Fruit fly (Drosophila melanogaster): ENCODE data around the gene CG13073.

The CG13073 gene

DNA sequence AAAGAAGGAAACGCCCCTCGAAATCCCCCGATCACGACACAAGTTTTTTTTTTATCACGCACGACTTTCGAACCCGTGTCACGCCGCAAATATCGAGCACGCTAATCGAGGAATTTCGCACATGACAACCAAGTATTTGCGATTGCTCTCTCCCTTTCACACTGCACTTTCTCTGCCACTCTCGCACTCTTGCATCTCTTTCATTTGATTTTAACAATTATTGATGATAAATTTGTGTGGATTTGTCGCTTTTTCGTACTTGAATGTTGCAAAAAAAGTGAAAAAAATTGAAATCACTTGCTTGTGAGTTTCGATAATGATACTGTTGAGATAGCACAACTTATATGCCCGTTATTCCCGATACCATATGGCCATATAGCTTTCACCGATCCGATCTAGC is at the start of gene CG13073:
CG13073 (minus strand) TSS at position 101 of the 400 bp plus-strand sequence.
- no peak for TF ChIP-seq CG1620 (GFP tag; optimal IDR thresholded peaks at IDR 0.05)
- TF ChIP-seq CG12768 (GFP tag; optimal IDR thresholded peaks at IDR 0.05), result no peak
- no peak for TF ChIP-seq Mnt (GFP tag; optimal IDR thresholded peaks at IDR 0.05)
- no peak for TF ChIP-seq cnc (optimal IDR thresholded peaks at IDR 0.05)
- TF ChIP-seq Clk (GFP tag; optimal IDR thresholded peaks at IDR 0.05), result no peak
- TF ChIP-seq toe (GFP tag; optimal IDR thresholded peaks at IDR 0.05), result no peak
- no peak for TF ChIP-seq CG14711 (tag; optimal IDR thresholded peaks at IDR 0.05)
- TF ChIP-seq ovo (GFP tag; optimal IDR thresholded peaks at IDR 0.05), result no peak
- no peak for TF ChIP-seq pad (GFP tag; optimal IDR thresholded peaks at IDR 0.05)
- TF ChIP-seq Crg-1 (GFP tag; optimal IDR thresholded peaks at IDR 0.05), result no peak
- TF ChIP-seq kay (GFP tag; ENCODE audit: borderline replicate concordance), result no peak
- no peak for TF ChIP-seq CG11617 (GFP tag; optimal IDR thresholded peaks at IDR 0.05)
- TF ChIP-seq Hr96 (GFP tag; optimal IDR thresholded peaks at IDR 0.05), result no peak
- no peak for TF ChIP-seq cic (GFP tag; optimal IDR thresholded peaks at IDR 0.05)
- no peak for TF ChIP-seq tj (GFP tag; optimal IDR thresholded peaks at IDR 0.05)
- no peak for TF ChIP-seq CG5204 (GFP tag; optimal IDR thresholded peaks at IDR 0.05)
- no peak for TF ChIP-seq CG7101 (tag; optimal IDR thresholded peaks at IDR 0.05)
- no peak for TF ChIP-seq CG7045 (GFP tag; optimal IDR thresholded peaks at IDR 0.05)

DNA sequence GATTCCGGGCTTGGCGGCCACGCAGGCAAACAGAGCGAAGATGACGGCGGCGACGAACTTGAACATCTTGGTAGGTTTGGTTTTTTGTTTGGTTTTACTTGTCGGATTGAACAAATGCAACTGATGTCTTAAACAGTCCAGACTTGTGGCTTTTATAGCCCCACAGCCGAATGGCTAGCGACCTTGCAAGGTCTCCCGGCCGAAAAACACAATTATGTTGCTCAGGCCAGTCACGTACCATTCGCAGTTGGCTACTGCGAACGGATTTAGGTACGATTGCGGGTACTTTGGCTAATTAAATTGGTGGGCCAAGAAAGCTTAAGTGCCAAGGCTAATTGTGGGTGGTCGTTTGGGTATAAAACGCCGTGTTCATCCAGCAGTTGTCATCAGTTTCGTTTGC is 47.9 kb upstream of the CG13073 start, which contains the start of the genes CG13051 and CG13069:
CG13051 (minus strand) TSS at position 101 of the 400 bp plus-strand sequence.
CG13069 (plus strand) TSS at position 386 of the 400 bp plus-strand sequence.
- TF ChIP-seq CG14711 (tag; optimal IDR thresholded peaks at IDR 0.05) (no peak), kay (GFP tag; ENCODE audit: borderline replicate concordance) (no peak), CG33017 (tag; optimal IDR thresholded peaks at IDR 0.05) (no peak), CG12768 (GFP tag; optimal IDR thresholded peaks at IDR 0.05) (no peak), CG5204 (GFP tag; optimal IDR thresholded peaks at IDR 0.05) (no peak), Clk (GFP tag; optimal IDR thresholded peaks at IDR 0.05) (no peak), CG7045 (GFP tag; optimal IDR thresholded peaks at IDR 0.05) (no peak), toe (GFP tag; optimal IDR thresholded peaks at IDR 0.05) (no peak), CG7101 (tag; optimal IDR thresholded peaks at IDR 0.05) (no peak), cic (GFP tag; optimal IDR thresholded peaks at IDR 0.05) (no peak), CG1620 (GFP tag; optimal IDR thresholded peaks at IDR 0.05) (no peak), tj (GFP tag; optimal IDR thresholded peaks at IDR 0.05) (no peak), Mnt (GFP tag; optimal IDR thresholded peaks at IDR 0.05) (no peak), cnc (optimal IDR thresholded peaks at IDR 0.05) (no peak)

DNA sequence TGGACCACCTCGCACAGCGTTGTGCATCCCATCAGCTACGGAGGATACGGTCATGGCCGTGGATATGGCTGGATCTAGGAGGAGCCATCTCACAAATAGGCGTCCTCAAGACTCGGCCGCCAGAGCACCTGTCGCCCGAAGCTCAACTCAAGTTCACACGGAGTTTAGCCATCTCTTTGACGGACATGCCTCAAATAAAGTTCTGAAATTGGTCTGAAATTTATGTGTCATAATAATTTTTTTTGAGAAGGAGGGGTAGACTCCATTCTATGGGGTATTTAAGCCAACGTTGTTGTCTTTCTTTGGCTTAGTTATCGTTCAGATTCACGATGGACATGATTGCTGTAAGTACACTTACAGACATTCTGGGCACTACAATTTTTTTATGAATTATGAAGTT is 45.9 kb upstream of the CG13073 start, which contains the start of gene CG13070:
CG13070 (plus strand) TSS at position 301 of the 400 bp plus-strand sequence.
- TF ChIP-seq kay (GFP tag; ENCODE audit: borderline replicate concordance) (no peak), CG14711 (tag; optimal IDR thresholded peaks at IDR 0.05) (no peak), CG7045 (GFP tag; optimal IDR thresholded peaks at IDR 0.05) (no peak), Mnt (GFP tag; optimal IDR thresholded peaks at IDR 0.05) (no peak), CG33017 (tag; optimal IDR thresholded peaks at IDR 0.05) (no peak), bab1 (GFP tag; optimal IDR thresholded peaks at IDR 0.05) (no peak), CG1620 (GFP tag; optimal IDR thresholded peaks at IDR 0.05) (no peak), Hr96 (GFP tag; optimal IDR thresholded peaks at IDR 0.05) (no peak)

DNA sequence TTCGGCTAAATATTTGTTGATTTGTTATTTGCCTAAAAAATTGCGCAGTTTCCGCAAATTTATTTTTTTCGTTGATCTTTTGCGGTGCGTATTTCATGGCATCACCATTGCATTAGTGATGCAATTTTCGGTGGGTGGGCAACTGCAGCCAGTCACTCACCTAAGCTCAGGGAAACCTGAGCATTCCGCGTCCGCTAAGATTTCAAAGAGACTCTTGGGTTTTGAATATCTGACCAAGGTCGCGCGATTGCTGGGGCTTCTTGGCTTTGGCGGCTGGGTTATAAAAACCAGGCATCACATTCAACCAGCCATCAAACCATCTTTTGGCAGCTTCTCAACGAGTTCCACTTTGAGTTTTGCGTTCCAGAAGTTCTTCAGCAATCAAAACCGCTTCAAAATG is 45.3 kb upstream of the CG13073 start, which contains the start of gene CG13071:
CG13071 (plus strand) TSS at position 301 of the 400 bp plus-strand sequence.
- no peak for TF ChIP-seq CG1620 (GFP tag; optimal IDR thresholded peaks at IDR 0.05)

DNA sequence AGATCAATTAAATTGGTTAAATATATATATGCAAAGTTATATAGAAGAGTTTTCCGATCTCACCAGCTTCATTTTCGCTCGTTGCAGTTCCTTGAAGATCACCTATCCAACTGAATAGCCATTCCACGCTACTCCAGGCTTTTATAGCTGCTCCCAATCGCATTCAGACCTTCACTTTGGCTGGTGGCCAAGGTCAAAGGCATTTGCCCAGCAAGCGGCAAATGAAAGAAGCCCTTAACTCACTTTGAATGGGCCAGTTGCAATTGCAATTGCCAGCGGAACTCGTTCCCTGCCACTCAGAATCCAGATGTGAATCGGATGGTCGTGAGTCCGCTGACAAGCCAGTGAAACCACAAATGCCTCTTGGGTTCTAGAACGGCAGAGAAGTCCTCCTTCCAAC is 44.4 kb upstream of the CG13073 start, which contains the start of gene CG34247:
CG34247 (minus strand) TSS at position 101 of the 400 bp plus-strand sequence.
- TF ChIP-seq CG14711 (tag; optimal IDR thresholded peaks at IDR 0.05) (no peak), CG33017 (tag; optimal IDR thresholded peaks at IDR 0.05) (no peak), tj (GFP tag; optimal IDR thresholded peaks at IDR 0.05) (no peak), ovo (GFP tag; optimal IDR thresholded peaks at IDR 0.05) (no peak), Clk (GFP tag; optimal IDR thresholded peaks at IDR 0.05) (no peak), CG1620 (GFP tag; optimal IDR thresholded peaks at IDR 0.05) (no peak), CG12768 (GFP tag; optimal IDR thresholded peaks at IDR 0.05) (no peak), toe (GFP tag; optimal IDR thresholded peaks at IDR 0.05) (no peak), pad (GFP tag; optimal IDR thresholded peaks at IDR 0.05) (no peak), cic (GFP tag; optimal IDR thresholded peaks at IDR 0.05) (no peak)

DNA sequence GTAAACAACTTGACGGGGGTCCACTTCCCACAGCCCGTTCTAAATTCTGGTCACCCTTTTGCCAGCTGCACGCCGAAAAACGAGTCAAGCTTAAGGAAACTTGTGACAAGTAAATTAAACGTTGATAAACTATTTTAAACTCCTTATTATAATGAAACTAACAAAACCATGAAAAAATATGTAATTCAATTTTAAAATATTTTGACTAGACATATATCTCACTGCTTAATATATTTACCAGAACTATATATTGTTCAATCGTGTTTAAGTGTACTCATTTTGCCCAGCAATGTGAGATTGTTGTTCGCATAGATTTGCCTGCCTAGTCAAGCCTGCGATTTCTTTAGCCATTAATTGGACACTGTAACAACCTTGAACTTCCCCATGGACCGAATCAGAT is 42.4 kb upstream of the CG13073 start, which contains the start of gene CG13053:
CG13053 (minus strand) TSS at position 171 of the 400 bp plus-strand sequence.
- TF ChIP-seq tj (GFP tag; optimal IDR thresholded peaks at IDR 0.05), result no peak

DNA sequence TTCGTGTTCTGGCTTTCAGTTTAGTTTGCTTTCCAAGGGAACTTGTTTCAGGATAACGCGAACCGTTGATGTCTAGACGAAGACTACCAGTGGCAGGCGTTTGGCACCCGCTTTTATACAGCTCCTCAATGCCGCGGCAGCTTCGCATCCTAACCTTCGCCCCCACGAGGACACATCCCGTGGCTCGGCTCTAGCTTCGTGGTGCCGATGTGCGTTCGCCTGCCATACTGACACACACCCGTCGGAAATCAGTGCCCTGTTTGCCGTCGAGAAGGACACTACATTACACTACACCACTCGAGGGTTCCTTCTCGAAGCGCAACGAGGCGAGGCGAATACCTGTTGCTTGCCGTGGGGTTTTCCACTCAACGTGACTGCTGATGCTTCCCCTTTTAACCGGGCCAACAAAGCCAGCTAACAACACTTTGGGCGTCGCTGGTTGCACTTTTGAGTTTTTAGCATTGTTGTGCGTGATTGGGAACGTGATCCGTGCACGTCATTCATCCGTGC is 40.1 kb upstream of the CG13073 start, which contains the start of gene CG13054:
CG13054 (minus strand) TSS at position 74 of the 510 bp plus-strand sequence.
- TF ChIP-seq pad (GFP tag; optimal IDR thresholded peaks at IDR 0.05), result no peak
- TF ChIP-seq CG14711 (tag; optimal IDR thresholded peaks at IDR 0.05), result no peak
- no peak for TF ChIP-seq CG11617 (GFP tag; optimal IDR thresholded peaks at IDR 0.05)
- no peak for TF ChIP-seq toe (GFP tag; optimal IDR thresholded peaks at IDR 0.05)
- TF ChIP-seq CG33017 (tag; optimal IDR thresholded peaks at IDR 0.05), result no peak
- no peak for TF ChIP-seq Mnt (GFP tag; optimal IDR thresholded peaks at IDR 0.05)
- TF ChIP-seq kay (GFP tag; ENCODE audit: borderline replicate concordance), result no peak
- TF ChIP-seq Clk (GFP tag; optimal IDR thresholded peaks at IDR 0.05), result no peak
- TF ChIP-seq CG7101 (tag; optimal IDR thresholded peaks at IDR 0.05), result no peak
- TF ChIP-seq ovo (GFP tag; optimal IDR thresholded peaks at IDR 0.05), result no peak

All from whole organism, adult.